Worm (Caenorhabditis elegans) whole organism, L4/young adult: Measurements from ENCODE around the gene Y42G9A.3.

Source experiments
- W03F9.2 ChIP-seq: fragments of 150-350 bp; optimal IDR thresholded peaks from 2 replicates; lab custom pipeline; 2014; ENCODE audit warnings: missing biosample characterization, missing genetic modification characterization
- him-1 ChIP-seq: sonication (generic microtip); optimal IDR thresholded peaks from 2 replicates; lab custom pipeline; 2016; ENCODE audit warnings: missing genotype, missing genetic modification reagents, missing genetic modification characterization, missing compliant biosample characterization

- no peak for TF ChIP-seq him-1
- TF ChIP-seq W03F9.2 (tag; lab: Kevin White, UChicago) = no peak
These were observed 6.7 kb upstream of the Y42G9A.3 start for ce11 chrIII:6139328-6139727.
